Comparison of ENCODE assay signal across 6 worm cellular contexts in genomic region chrII:5748395-5748794, ce11.
TF ChIP-seq lines count a peak whose summit lies in the region.

No protein-coding gene starts in this region.

TF ChIP-seq in whole organism, L1 larva, 84 proteins besides CTCF, POLR2A, EP300 and RAD21 (continues in another document):
- TF ChIP-seq nhr-71 (tag; optimal IDR thresholded peaks at IDR 0.05; lab: Kevin White, UChicago) (peak; percentile 4), nhr-11 (tag; optimal IDR thresholded peaks at IDR 0.05; lab: Kevin White, UChicago) (no peak), lin-14 (GFP tag; optimal IDR thresholded peaks at IDR 0.05; lab: Kevin White, UChicago) (peak; percentile 24), nhr-77 (tag; optimal IDR thresholded peaks at IDR 0.05; lab: Kevin White, UChicago) (no peak), ztf-11 (tag; optimal IDR thresholded peaks at IDR 0.05; lab: Kevin White, UChicago) (no peak), zag-1 (tag; optimal IDR thresholded peaks at IDR 0.05; lab: Kevin White, UChicago) (no peak), fos-1 (tag; optimal IDR thresholded peaks at IDR 0.05; lab: Kevin White, UChicago) (no peak), sup-37 (GFP tag; optimal IDR thresholded peaks at IDR 0.05; lab: Kevin White, UChicago) (no peak), alr-1 (tag; optimal IDR thresholded peaks at IDR 0.05; lab: Kevin White, UChicago; ENCODE audit: borderline replicate concordance) (no peak), isw-1 (GFP tag; IDR thresholded peaks at IDR 0.05; lab: Robert Waterston, UW) (no peak), C34B4.2 (tag; optimal IDR thresholded peaks at IDR 0.05; lab: Kevin White, UChicago) (no peak), ces-1 (GFP tag; optimal IDR thresholded peaks at IDR 0.05; lab: Kevin White, UChicago) (no peak), mab-9 (GFP tag; IDR thresholded peaks at IDR 0.05; lab: Robert Waterston, UW) (no peak), fkh-8 (tag; optimal IDR thresholded peaks at IDR 0.05; lab: Kevin White, UChicago) (no peak), lin-35 (GFP tag; optimal IDR thresholded peaks at IDR 0.05; lab: Kevin White, UChicago) (peak in 1 of 2 experiments; percentile 12), skn-1 (tag; optimal IDR thresholded peaks at IDR 0.05; lab: Kevin White, UChicago) (no peak)

TF ChIP-seq in whole organism, L2 larva, 48 proteins besides CTCF, POLR2A, EP300 and RAD21 (continues in another document):
- TF ChIP-seq skn-1 (tag; optimal IDR thresholded peaks at IDR 0.05; lab: Kevin White, UChicago) = no peak
- TF ChIP-seq F13H6.1 (tag; optimal IDR thresholded peaks at IDR 0.05; lab: Kevin White, UChicago) = peak; percentile 28
- peak; percentile 67 for TF ChIP-seq crh-2 (tag; optimal IDR thresholded peaks at IDR 0.05; lab: Kevin White, UChicago)
- TF ChIP-seq Y55F3AM.14 (GFP tag; optimal IDR thresholded peaks at IDR 0.05; lab: Kevin White, UChicago) = no peak
- no peak for TF ChIP-seq mdl-1 (tag; optimal IDR thresholded peaks at IDR 0.05; lab: Kevin White, UChicago)
- no peak for TF ChIP-seq nhr-23 (tag; optimal IDR thresholded peaks at IDR 0.05; lab: Kevin White, UChicago)
- TF ChIP-seq zag-1 (tag; optimal IDR thresholded peaks at IDR 0.05; lab: Kevin White, UChicago) = no peak
- no peak for TF ChIP-seq mbf-1 (tag; optimal IDR thresholded peaks at IDR 0.05; lab: Kevin White, UChicago)
- TF ChIP-seq unc-55 (GFP tag; optimal IDR thresholded peaks at IDR 0.05; lab: Kevin White, UChicago) = no peak
- TF ChIP-seq elt-1 (tag; optimal IDR thresholded peaks at IDR 0.05; lab: Kevin White, UChicago) = no peak
- no peak for TF ChIP-seq sem-4 (tag; optimal IDR thresholded peaks at IDR 0.05; lab: Kevin White, UChicago)
- no peak for TF ChIP-seq nhr-77 (tag; optimal IDR thresholded peaks at IDR 0.05; lab: Kevin White, UChicago)
- TF ChIP-seq dmd-4 (tag; optimal IDR thresholded peaks at IDR 0.05; lab: Kevin White, UChicago) = no peak
- TF ChIP-seq fos-1 (tag; optimal IDR thresholded peaks at IDR 0.05; lab: Kevin White, UChicago) = peak; percentile 97
- TF ChIP-seq ama-1 (optimal IDR thresholded peaks at IDR 0.05; lab: Kevin White, UChicago) = no peak
- TF ChIP-seq lin-13 (GFP tag; optimal IDR thresholded peaks at IDR 0.05; lab: Kevin White, UChicago) = no peak
- no peak for TF ChIP-seq R02D3.7 (tag; optimal IDR thresholded peaks at IDR 0.05; lab: Kevin White, UChicago)

TF ChIP-seq in whole organism, L3 larva, 47 proteins besides CTCF, POLR2A, EP300 and RAD21 (continues in another document):
- TF ChIP-seq egl-27 (tag; optimal IDR thresholded peaks at IDR 0.05; lab: Kevin White, UChicago) (no peak), elt-2 (tag; optimal IDR thresholded peaks at IDR 0.05; lab: Kevin White, UChicago) (peak; percentile 100), egl-5 (tag; optimal IDR thresholded peaks at IDR 0.05; lab: Kevin White, UChicago) (no peak), jun-1 (tag; optimal IDR thresholded peaks at IDR 0.05; lab: Kevin White, UChicago) (peak; percentile 76), lin-39 (tag; optimal IDR thresholded peaks at IDR 0.05; lab: Kevin White, UChicago) (no peak), ztf-11 (tag; optimal IDR thresholded peaks at IDR 0.05; lab: Kevin White, UChicago) (no peak), nhr-76 (tag; optimal IDR thresholded peaks at IDR 0.05; lab: Kevin White, UChicago) (no peak), nhr-67 (tag; optimal IDR thresholded peaks at IDR 0.05; lab: Kevin White, UChicago) (no peak), skn-1 (tag; optimal IDR thresholded peaks at IDR 0.05; lab: Kevin White, UChicago) (peak; percentile 1), nhr-11 (tag; optimal IDR thresholded peaks at IDR 0.05; lab: Kevin White, UChicago) (no peak), pqm-1 (tag; optimal IDR thresholded peaks at IDR 0.05; lab: Kevin White, UChicago) (peak; percentile 97), ceh-28 (tag; optimal IDR thresholded peaks at IDR 0.05; lab: Kevin White, UChicago) (no peak), mdl-1 (tag; optimal IDR thresholded peaks at IDR 0.05; lab: Kevin White, UChicago) (no peak), pha-4 (tag; optimal IDR thresholded peaks at IDR 0.05; lab: Kevin White, UChicago) (peak; percentile 39), ztf-4 (tag; optimal IDR thresholded peaks at IDR 0.05; lab: Kevin White, UChicago) (no peak), ama-1 (optimal IDR thresholded peaks at IDR 0.05; lab: Kevin White, UChicago) (no peak), aly-2 (tag; optimal IDR thresholded peaks at IDR 0.05; lab: Kevin White, UChicago) (no peak)

TF ChIP-seq in whole organism, L4 larva, 104 proteins besides CTCF, POLR2A, EP300 and RAD21 (continues in another document):
- TF ChIP-seq ceh-32 (tag; optimal IDR thresholded peaks at IDR 0.05; lab: Kevin White, UChicago; ENCODE audit: poor library complexity) = no peak
- TF ChIP-seq lir-3 (tag; optimal IDR thresholded peaks at IDR 0.05; lab: Kevin White, UChicago) = no peak
- TF ChIP-seq dmd-8 (GFP tag; IDR thresholded peaks at IDR 0.05; lab: Robert Waterston, UW) = no peak
- peak; percentile 45; the same call in 1 of the 2 replicates for TF ChIP-seq tra-1 (GFP tag; IDR thresholded peaks at IDR 0.05; lab: Robert Waterston, UW)
- TF ChIP-seq dmd-9 (GFP tag; IDR thresholded peaks at IDR 0.05; lab: Robert Waterston, UW) = no peak
- TF ChIP-seq nhr-28 (tag; optimal IDR thresholded peaks at IDR 0.05; lab: Kevin White, UChicago) = peak; percentile 72
- no peak for TF ChIP-seq snpc-4 (tag; optimal IDR thresholded peaks at IDR 0.05; lab: Kevin White, UChicago)
- TF ChIP-seq mep-1 (tag; optimal IDR thresholded peaks at IDR 0.05; lab: Kevin White, UChicago) = peak; percentile 40
- no peak for TF ChIP-seq F44E2.7 (GFP tag; IDR thresholded peaks at IDR 0.05; lab: Robert Waterston, UW)
- peak; percentile 89 for TF ChIP-seq dve-1 (tag; optimal IDR thresholded peaks at IDR 0.05; lab: Kevin White, UChicago; ENCODE audit: insufficient read depth)
- TF ChIP-seq pqm-1 (tag; optimal IDR thresholded peaks at IDR 0.05; lab: Kevin White, UChicago) = peak; percentile 100
- no peak for TF ChIP-seq lin-1 (GFP tag; IDR thresholded peaks at IDR 0.05; lab: Robert Waterston, UW)
- no peak for TF ChIP-seq Y75B8A.6 (GFP tag; IDR thresholded peaks at IDR 0.05; lab: Robert Waterston, UW)
- TF ChIP-seq daf-19 (GFP tag; conservative IDR thresholded peaks at IDR 0.05; lab: Robert Waterston, UW) = no peak
- no peak for TF ChIP-seq lsy-2 (tag; optimal IDR thresholded peaks at IDR 0.05; lab: Kevin White, UChicago)
- TF ChIP-seq lin-15B (tag; optimal IDR thresholded peaks at IDR 0.05; lab: Kevin White, UChicago) = no peak
- peak; percentile 46 for TF ChIP-seq nhr-10 (tag; optimal IDR thresholded peaks at IDR 0.05; lab: Kevin White, UChicago)

TF ChIP-seq in whole organism, late embryonic, 69 proteins besides CTCF, POLR2A, EP300 and RAD21:
- TF ChIP-seq lim-6 (tag; optimal IDR thresholded peaks at IDR 0.05; lab: Kevin White, UChicago) (no peak), npax-4 (tag; optimal IDR thresholded peaks at IDR 0.05; lab: Kevin White, UChicago) (no peak), ceh-2 (tag; optimal IDR thresholded peaks at IDR 0.05; lab: Kevin White, UChicago) (no peak), unc-42 (tag; optimal IDR thresholded peaks at IDR 0.05; lab: Kevin White, UChicago) (no peak), elt-2 (tag; optimal IDR thresholded peaks at IDR 0.05; lab: Kevin White, UChicago) (peak; percentile 93)
TF ChIP-seq in whole organism, late embryonic: peak in this region for 1.

TF ChIP-seq in whole organism, young adult, 124 proteins besides CTCF, POLR2A, EP300 and RAD21:
- TF ChIP-seq lsl-1 (GFP tag; optimal IDR thresholded peaks at IDR 0.05; lab: Kevin White, UChicago) = no peak
- no peak for TF ChIP-seq B0336.3 (GFP tag; IDR thresholded peaks at IDR 0.05; lab: Robert Waterston, UW)
- TF ChIP-seq ets-4 (GFP tag; optimal IDR thresholded peaks at IDR 0.05; lab: Kevin White, UChicago) = peak; percentile 31
- 0 out of 2 replicates have a peak, but pooled peaks have one; percentile 26 for TF ChIP-seq dox-1 (GFP tag; IDR thresholded peaks at IDR 0.05; lab: Robert Waterston, UW)
- TF ChIP-seq nhr-80 (tag; optimal IDR thresholded peaks at IDR 0.05; lab: Kevin White, UChicago) = peak; percentile 89
- TF ChIP-seq nhr-179 (tag; optimal IDR thresholded peaks at IDR 0.05; lab: Kevin White, UChicago) = no peak
- TF ChIP-seq snpc-3.4 (tag; optimal IDR thresholded peaks at IDR 0.05; lab: Kevin White, UChicago) = no peak
- no peak for TF ChIP-seq mel-28 (tag; optimal IDR thresholded peaks at IDR 0.05; lab: Kevin White, UChicago; ENCODE audit: borderline replicate concordance)
- no peak for TF ChIP-seq him-1 (tag; optimal IDR thresholded peaks at IDR 0.05; lab: Kevin White, UChicago)
- TF ChIP-seq hmg-1.2 (GFP tag; IDR thresholded peaks at IDR 0.05; lab: Robert Waterston, UW) = no peak
TF ChIP-seq in whole organism, young adult: peak in this region for 3.
